Fruit fly (Drosophila melanogaster) whole organism, embryonic: ENCODE results near the gene T48.

Source experiments
- Blimp-1 ChIP-seq: fragments of 200-800 bp; sonication (Bioruptor generic); optimal IDR thresholded peaks from 3 replicates; lab custom pipeline; 2018; ENCODE audit warnings: missing biosample characterization, missing genetic modification characterization, mild to moderate bottlenecking, moderate library complexity, missing genetic modification reagents
- CG10321 ChIP-seq: fragments of 200-800 bp; sonication (Bioruptor generic); IDR thresholded peaks from 2 replicates; pipeline ENCODE4 v1.3.6; 2022; ENCODE audit warnings: missing biosample characterization, missing genetic modification characterization
- CG11456 ChIP-seq: fragments of 200-800 bp; sonication (Bioruptor generic); IDR thresholded peaks from 3 replicates; pipeline ENCODE4 v1.3.6; 2022; ENCODE audit warnings: missing biosample characterization, missing genetic modification characterization
- CG12236 ChIP-seq: fragments of 200-800 bp; sonication (Bioruptor generic); optimal IDR thresholded peaks from 2 replicates; lab custom pipeline; 2016; ENCODE audit warnings: missing biosample characterization, missing genetic modification characterization
- CG12769 ChIP-seq: fragments of 200-800 bp; sonication (Bioruptor generic); optimal IDR thresholded peaks from 2 replicates; lab custom pipeline; 2019; ENCODE audit warnings: missing biosample characterization, mild to moderate bottlenecking, missing genetic modification characterization, moderate library complexity
- CG14441 ChIP-seq: fragments of 200-800 bp; sonication (Bioruptor generic); IDR thresholded peaks from 2 replicates; pipeline ENCODE4 v1.3.6; 2022; ENCODE audit warnings: missing biosample characterization, missing genetic modification characterization
- CG15601 ChIP-seq: fragments of 200-800 bp; sonication (Bioruptor generic); optimal IDR thresholded peaks from 3 replicates; lab custom pipeline; 2019; ENCODE audit warnings: missing biosample characterization, mild to moderate bottlenecking, missing genetic modification characterization, moderate library complexity
- CG17385 ChIP-seq: fragments of 200-800 bp; sonication (Bioruptor generic); optimal IDR thresholded peaks from 3 replicates; lab custom pipeline; 2018; ENCODE audit warnings: missing biosample characterization, mild to moderate bottlenecking, missing genetic modification characterization
- CG18262 ChIP-seq: fragments of 200-800 bp; optimal IDR thresholded peaks from 3 replicates; lab custom pipeline; 2019; ENCODE audit warnings: missing biosample characterization, mild to moderate bottlenecking, missing genetic modification characterization, moderate library complexity
- CG3995 ChIP-seq: fragments of 200-800 bp; sonication (Bioruptor generic); optimal IDR thresholded peaks from 3 replicates; lab custom pipeline; 2016; ENCODE audit warnings: missing biosample characterization, missing genetic modification characterization
- CG7372 ChIP-seq: fragments of 200-800 bp; sonication (Bioruptor generic); IDR thresholded peaks from 2 replicates; pipeline ENCODE4 v1.3.6; 2022; ENCODE audit warnings: missing biosample characterization, missing genetic modification characterization
- CG8478 ChIP-seq: fragments of >200 bp; optimal IDR thresholded peaks from 2 replicates; lab custom pipeline; 2018
- CG8924 ChIP-seq: fragments of 200-800 bp; optimal IDR thresholded peaks from 3 replicates; lab custom pipeline; 2019; ENCODE audit warnings: missing biosample characterization, mild to moderate bottlenecking, missing genetic modification characterization, moderate library complexity
- CTCF ChIP-seq: fragments of 200-800 bp; sonication (Bioruptor generic); optimal IDR thresholded peaks from 2 replicates; lab custom pipeline; 2017; ENCODE audit warnings: missing biosample characterization, mild to moderate bottlenecking, missing genetic modification characterization, moderate library complexity
- Camta ChIP-seq: fragments of 200-800 bp; sonication (Bioruptor generic); optimal IDR thresholded peaks from 2 replicates; lab custom pipeline; 2016; ENCODE audit warnings: missing biosample characterization, missing genetic modification characterization
- Deaf1 ChIP-seq: fragments of 200-800 bp; optimal IDR thresholded peaks from 3 replicates; lab custom pipeline; 2019; ENCODE audit warnings: missing biosample characterization, mild to moderate bottlenecking, missing genetic modification characterization, moderate library complexity
- Doc3 ChIP-seq: fragments of 200-800 bp; sonication (Bioruptor generic); IDR thresholded peaks from 3 replicates; pipeline ENCODE4 v1.3.6; 2022; ENCODE audit warnings: missing biosample characterization, missing genetic modification characterization; ENCODE audit not compliant: partially characterized antibody
- Ets65A ChIP-seq: fragments of 200-800 bp; sonication (Bioruptor generic); peaks from one replicate; lab custom pipeline; 2016; ENCODE audit warnings: missing biosample characterization, missing genetic modification characterization
- Fer1 ChIP-seq: fragments of 200-800 bp; sonication (Bioruptor generic); optimal IDR thresholded peaks from 2 replicates; lab custom pipeline; 2017; ENCODE audit warnings: missing biosample characterization, mild to moderate bottlenecking, missing genetic modification characterization
- HLHmδ ChIP-seq: fragments of 200-800 bp; sonication (Bioruptor generic); optimal IDR thresholded peaks from 2 replicates; lab custom pipeline; 2018; ENCODE audit warnings: missing biosample characterization, mild to moderate bottlenecking, missing genetic modification characterization, moderate library complexity
- Hand ChIP-seq: fragments of 200-800 bp; sonication (Bioruptor generic); optimal IDR thresholded peaks from 2 replicates; lab custom pipeline; 2017; ENCODE audit warnings: mild to moderate bottlenecking, missing biosample characterization, missing genetic modification reagents, missing genetic modification characterization
- HmgD ChIP-seq: fragments of 200-800 bp; sonication (Bioruptor generic); optimal IDR thresholded peaks from 3 replicates; lab custom pipeline; 2016; ENCODE audit warnings: missing biosample characterization, missing genetic modification characterization
- Hr78 ChIP-seq, 2 experiments: fragments of 200-800 bp in 1 of 2; fragments of >200 bp in 1 of 2; sonication (Bioruptor generic) in 1 of 2; optimal IDR thresholded peaks; 2 replicates each; lab custom pipeline; 2017 to 2019; ENCODE audit warnings: missing biosample characterization in 2 of 2, missing genetic modification characterization in 2 of 2, mild to moderate bottlenecking in 1 of 2, moderate library complexity in 1 of 2
- Jarid2 ChIP-seq: fragments of 200-800 bp; sonication (Bioruptor generic); optimal IDR thresholded peaks from 3 replicates; lab custom pipeline; 2017; ENCODE audit warnings: mild to moderate bottlenecking, missing biosample characterization, missing genetic modification reagents, missing genetic modification characterization
- Med ChIP-seq: fragments of 200-800 bp; sonication (Bioruptor generic); peaks from one replicate; lab custom pipeline; 2016; ENCODE audit warnings: missing biosample characterization, missing genetic modification characterization, mild to moderate bottlenecking, inconsistent platforms, moderate library complexity
- NFAT ChIP-seq: fragments of 200-800 bp; sonication (Bioruptor generic); IDR thresholded peaks from 2 replicates; pipeline ENCODE4 v1.3.6; 2022; ENCODE audit warnings: missing biosample characterization, missing genetic modification characterization
- Nf-YC ChIP-seq: fragments of 200-800 bp; optimal IDR thresholded peaks from 3 replicates; lab custom pipeline; 2019; ENCODE audit warnings: missing biosample characterization, mild to moderate bottlenecking, missing genetic modification characterization, moderate library complexity
- Optix ChIP-seq: fragments of 200-800 bp; sonication (Bioruptor generic); IDR thresholded peaks from 3 replicates; pipeline ENCODE4 v1.3.6; 2022; ENCODE audit warnings: missing biosample characterization, missing genetic modification characterization
- Sox102F ChIP-seq: fragments of 200-800 bp; sonication (Bioruptor generic); optimal IDR thresholded peaks from 2 replicates; lab custom pipeline; 2018; ENCODE audit warnings: missing biosample characterization, mild to moderate bottlenecking, missing genetic modification characterization, moderate library complexity
- Trl ChIP-seq, 3 experiments: fragments of >200 bp in 2 of 3; fragments of 200-800 bp in 1 of 3; sonication (Bioruptor generic) in 1 of 3; optimal IDR thresholded peaks; 2 replicates in 1 of 3; 3 replicates in 2 of 3; lab custom pipeline; 2016 to 2017; ENCODE audit warnings: missing biosample characterization in 1 of 3, missing genetic modification characterization in 1 of 3
- abd-A ChIP-seq: fragments of 200-800 bp; sonication (Bioruptor generic); optimal IDR thresholded peaks from 3 replicates; lab custom pipeline; 2019; ENCODE audit warnings: missing biosample characterization, mild to moderate bottlenecking, missing genetic modification characterization, moderate library complexity
- amos ChIP-seq: fragments of 200-800 bp; sonication (Bioruptor generic); IDR thresholded peaks from 2 replicates; pipeline ENCODE4 v1.3.6; 2022; ENCODE audit warnings: missing biosample characterization, missing genetic modification characterization; ENCODE audit not compliant: partially characterized antibody
- chinmo ChIP-seq: fragments of 200-800 bp; sonication (Bioruptor generic); IDR thresholded peaks from 4 replicates; pipeline ENCODE4 v1.3.6; 2022; ENCODE audit warnings: missing biosample characterization, missing genetic modification characterization; ENCODE audit not compliant: partially characterized antibody
- ci ChIP-seq: fragments of 200-800 bp; sonication (Bioruptor generic); IDR thresholded peaks from 3 replicates; pipeline ENCODE4 v1.3.6; 2022; ENCODE audit warnings: missing biosample characterization, missing genetic modification characterization
- cwo ChIP-seq: fragments of 200-800 bp; sonication (Bioruptor generic); optimal IDR thresholded peaks from 3 replicates; lab custom pipeline; 2017; ENCODE audit warnings: missing biosample characterization, missing genetic modification characterization, mild to moderate bottlenecking, moderate library complexity, missing genetic modification reagents
- ftz-f1 ChIP-seq: fragments of 200-800 bp; sonication (Bioruptor generic); optimal IDR thresholded peaks from 2 replicates; lab custom pipeline; 2016; ENCODE audit warnings: missing biosample characterization, missing genetic modification characterization
- hth ChIP-seq: fragments of >200 bp; optimal IDR thresholded peaks from 2 replicates; lab custom pipeline; 2017; ENCODE audit warnings: inconsistent platforms
- klu ChIP-seq: fragments of 200-800 bp; sonication (Bioruptor generic); IDR thresholded peaks from 2 replicates; pipeline ENCODE4 v1.3.6; 2022; ENCODE audit warnings: missing biosample characterization, missing genetic modification characterization
- onecut ChIP-seq: fragments of 200-800 bp; sonication (Bioruptor generic); IDR thresholded peaks from 2 replicates; pipeline ENCODE4 v1.3.6; 2022; ENCODE audit warnings: missing biosample characterization, missing genetic modification characterization
- org-1 ChIP-seq: fragments of 200-800 bp; sonication (Bioruptor generic); optimal IDR thresholded peaks from 2 replicates; lab custom pipeline; 2017; ENCODE audit warnings: missing biosample characterization, missing genetic modification characterization
- p53 ChIP-seq: fragments of 200-800 bp; sonication (Bioruptor generic); optimal IDR thresholded peaks from 2 replicates; lab custom pipeline; 2016; ENCODE audit warnings: missing biosample characterization, missing genetic modification characterization
- pb ChIP-seq: fragments of 200-800 bp; sonication (Bioruptor generic); optimal IDR thresholded peaks from 3 replicates; lab custom pipeline; 2016; ENCODE audit warnings: missing biosample characterization, missing genetic modification characterization
- schlank ChIP-seq: fragments of 200-800 bp; sonication (Bioruptor generic); optimal IDR thresholded peaks from 2 replicates; lab custom pipeline; 2018; ENCODE audit warnings: missing biosample characterization, mild to moderate bottlenecking, missing genetic modification characterization
- scrt ChIP-seq: fragments of 200-800 bp; sonication (Bioruptor generic); optimal IDR thresholded peaks from 2 replicates; lab custom pipeline; 2018; ENCODE audit warnings: missing biosample characterization, mild to moderate bottlenecking, missing genetic modification characterization, moderate library complexity
- so ChIP-seq: fragments of 200-800 bp; sonication (Bioruptor generic); IDR thresholded peaks from 3 replicates; pipeline ENCODE4 v1.3.6; 2022; ENCODE audit warnings: missing biosample characterization, missing genetic modification characterization
- unpg ChIP-seq: fragments of 200-800 bp; sonication (Bioruptor generic); optimal IDR thresholded peaks from 3 replicates; lab custom pipeline; 2018; ENCODE audit warnings: missing biosample characterization, mild to moderate bottlenecking, missing genetic modification characterization, moderate library complexity
- z ChIP-seq: fragments of 200-800 bp; sonication (Bioruptor generic); IDR thresholded peaks from 3 replicates; pipeline ENCODE4 v1.3.6; 2022; ENCODE audit warnings: missing biosample characterization, missing genetic modification characterization
- zen2 ChIP-seq: fragments of 200-800 bp; sonication (Bioruptor generic); IDR thresholded peaks from 3 replicates; pipeline ENCODE4 v1.3.6; 2022; ENCODE audit warnings: missing biosample characterization, missing genetic modification characterization; ENCODE audit not compliant: partially characterized antibody

T48 gene

dm6 chr3R:26957132-26957531 is 75.6 kb downstream of the T48 start:
- TF ChIP-seq Nf-YC (tag; lab: Kevin White, UChicago): no peak
- peak; percentile 2 for TF ChIP-seq CTCF (GFP tag; lab: Kevin White, UChicago)
- peak; percentile 24 for TF ChIP-seq ftz-f1 (GFP tag; lab: Kevin White, UChicago)
- peak in 1 of 2 experiments; percentile 62 for TF ChIP-seq Hr78 (GFP tag; optimal IDR thresholded peaks at IDR 0.05; lab: Kevin White, UChicago)
- no peak for TF ChIP-seq CG8924 (tag; lab: Kevin White, UChicago)
- 0 out of 2 replicates have a peak, but pooled peaks have one; percentile 19 for TF ChIP-seq NFAT (GFP tag; lab: Robert Waterston, UW)
- 0 out of 3 replicates have a peak, but pooled peaks have one; percentile 13 for TF ChIP-seq Doc3 (GFP tag; lab: Robert Waterston, UW)

dm6 chr3R:26958314-26958979 is 76.9 kb downstream of the T48 start, which contains the start of gene CG6330:
Gene CG6330, minus strand, starts transcription at chr3R:26958491.
- TF ChIP-seq hth (lab: Kevin White, UChicago) (no peak), zen2 (GFP tag; lab: Robert Waterston, UW) (peak; percentile 40; the same call in 1 of the 3 replicates), Blimp-1 (no peak), Fer1 (GFP tag; lab: Kevin White, UChicago) (peak; percentile 32), CG17385 (GFP tag; lab: Kevin White, UChicago) (peak; percentile 26), scrt (peak; percentile 75), onecut (GFP tag; lab: Robert Waterston, UW) (peak; percentile 49; the same call in 1 of the 2 replicates), ci (GFP tag; lab: Robert Waterston, UW) (no peak), CG12769 (tag; lab: Kevin White, UChicago) (peak; percentile 42), Jarid2 (GFP tag; lab: Kevin White, UChicago) (peak; percentile 14), z (GFP tag; lab: Robert Waterston, UW) (peak; percentile 92), klu (GFP tag; lab: Robert Waterston, UW) (no peak), CG3995 (GFP tag; lab: Kevin White, UChicago) (peak; percentile 63), schlank (tag; lab: Kevin White, UChicago) (no peak), amos (GFP tag; lab: Robert Waterston, UW) (peak; percentile 18; the same call in 1 of the 2 replicates), abd-A (tag; lab: Kevin White, UChicago) (peak; percentile 87), CG8478 (lab: Kevin White, UChicago) (no peak), Deaf1 (tag; lab: Kevin White, UChicago) (peak; percentile 54), Med (peak; percentile 60), CG7372 (GFP tag; lab: Robert Waterston, UW) (peak; percentile 87), CG18262 (tag; lab: Kevin White, UChicago) (no peak), CG11456 (GFP tag; lab: Robert Waterston, UW) (no peak), chinmo (GFP tag; lab: Robert Waterston, UW) (0 out of 4 replicates have a peak, but pooled peaks have one; percentile 57), CG12236 (no peak), HmgD (GFP tag; lab: Kevin White, UChicago) (no peak), cwo (peak; percentile 27), Optix (no peak), so (GFP tag; lab: Robert Waterston, UW) (0 out of 3 replicates have a peak, but pooled peaks have one; percentile 27), Ets65A (GFP tag; lab: Kevin White, UChicago) (peak; percentile 5), CG15601 (tag; lab: Kevin White, UChicago) (no peak), Trl (optimal IDR thresholded peaks at IDR 0.05; lab: Kevin White, UChicago) (peak in 1 of 2 experiments; percentile 28), Trl (GFP tag; optimal IDR thresholded peaks at IDR 0.05; lab: Kevin White, UChicago) (no peak), Camta (GFP tag; lab: Kevin White, UChicago) (no peak), pb (GFP tag; lab: Kevin White, UChicago) (no peak), Sox102F (no peak), Hand (GFP tag; lab: Kevin White, UChicago) (peak; percentile 6), CG14441 (GFP tag; lab: Robert Waterston, UW) (no peak), CG10321 (GFP tag; lab: Robert Waterston, UW) (no peak), p53 (GFP tag; lab: Kevin White, UChicago) (no peak), unpg (GFP tag; lab: Kevin White, UChicago) (no peak), org-1 (GFP tag; lab: Kevin White, UChicago) (no peak), HLHmδ (GFP tag; lab: Kevin White, UChicago) (no peak)
